Fruit fly (Drosophila melanogaster) whole organism, pupa: ENCODE data around the gene CG14200.

Experiments used
- CG17806 ChIP-seq: fragments of 200-800 bp; sonication (Bioruptor generic); optimal IDR thresholded peaks from 2 replicates; lab custom pipeline; 2018; ENCODE audit warnings: missing biosample characterization, mild to moderate bottlenecking, missing genetic modification characterization, moderate library complexity
- CG8159 ChIP-seq: fragments of 200-800 bp; sonication (Bioruptor generic); optimal IDR thresholded peaks from 3 replicates; lab custom pipeline; 2018; ENCODE audit warnings: missing biosample characterization, mild to moderate bottlenecking, missing genetic modification characterization, moderate library complexity
- CG8301 ChIP-seq: fragments of 200-800 bp; sonication (Bioruptor generic); optimal IDR thresholded peaks from 2 replicates; lab custom pipeline; 2018; ENCODE audit warnings: missing biosample characterization, mild to moderate bottlenecking, missing genetic modification characterization
- CG9948 ChIP-seq: fragments of 200-800 bp; sonication (Bioruptor generic); optimal IDR thresholded peaks from 2 replicates; lab custom pipeline; 2018; ENCODE audit warnings: missing biosample characterization, mild to moderate bottlenecking, missing genetic modification characterization, moderate library complexity
- D1 ChIP-seq: fragments of 200-800 bp; sonication (Bioruptor generic); optimal IDR thresholded peaks from 2 replicates; lab custom pipeline; 2018; ENCODE audit warnings: missing biosample characterization, mild to moderate bottlenecking, missing genetic modification characterization, moderate library complexity
- EcR ChIP-seq: fragments of 200-800 bp; sonication (Bioruptor generic); optimal IDR thresholded peaks from 3 replicates; lab custom pipeline; 2019; ENCODE audit warnings: missing biosample characterization, missing genetic modification characterization, mild to moderate bottlenecking, moderate library complexity, missing genetic modification reagents
- Ets98B ChIP-seq: fragments of 200-800 bp; sonication (Bioruptor generic); IDR thresholded peaks from 2 replicates; pipeline ENCODE4 v1.3.6; 2022; ENCODE audit warnings: missing biosample characterization, missing genetic modification characterization
- Pif1B ChIP-seq: fragments of 200-800 bp; sonication (Bioruptor generic); optimal IDR thresholded peaks from 3 replicates; lab custom pipeline; 2016; ENCODE audit warnings: missing biosample characterization, missing genetic modification characterization
- rn ChIP-seq: fragments of 200-800 bp; sonication (Bioruptor generic); IDR thresholded peaks from 2 replicates; pipeline ENCODE4 v1.3.6; 2022; ENCODE audit warnings: missing biosample characterization, missing genetic modification characterization

DNA sequence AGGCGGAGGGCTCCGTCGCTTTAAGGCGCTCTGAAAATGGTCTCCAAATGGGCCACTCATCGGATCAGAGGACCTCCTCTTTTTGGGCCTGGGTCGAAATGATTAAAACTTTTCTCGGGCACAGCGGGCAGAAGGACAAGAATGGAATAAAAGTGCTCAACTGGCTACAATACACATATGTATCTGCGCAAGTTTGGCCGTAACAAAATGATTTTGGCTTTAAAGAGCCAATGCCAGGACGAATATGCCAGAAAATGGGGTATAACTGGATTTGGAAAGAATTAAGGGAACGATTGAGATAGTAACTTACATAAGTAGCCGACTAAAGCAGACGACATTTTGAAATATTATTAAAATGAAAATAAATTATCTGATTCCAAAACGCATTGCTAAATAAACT lies 52.1 kb downstream of the CG14200 start, which contains the start of gene CG32532:
- TF ChIP-seq CG8159 (no peak), EcR (GFP tag; lab: Kevin White, UChicago) (no peak), Pif1B (GFP tag; lab: Kevin White, UChicago) (no peak), CG9948 (tag; lab: Kevin White, UChicago) (no peak), CG17806 (tag; lab: Kevin White, UChicago) (no peak), rn (GFP tag; lab: Robert Waterston, UW) (no peak), CG8301 (tag; lab: Kevin White, UChicago) (no peak), D1 (no peak), Ets98B (no peak)
